Fruit fly (Drosophila melanogaster) whole organism, prepupa: ENCODE data around the gene skd.

Experiments
- CG10669 ChIP-seq: fragments of 200-800 bp; sonication (Bioruptor generic); optimal IDR thresholded peaks from 3 replicates; lab custom pipeline; 2018; ENCODE audit warnings: missing biosample characterization, mild to moderate bottlenecking, missing genetic modification characterization, moderate library complexity
- CG34406 ChIP-seq: fragments of 200-800 bp; sonication (Bioruptor generic); optimal IDR thresholded peaks from 3 replicates; lab custom pipeline; 2016; ENCODE audit warnings: missing biosample characterization, missing genetic modification characterization
- achi ChIP-seq: fragments of 200-800 bp; sonication (Bioruptor generic); optimal IDR thresholded peaks from 3 replicates; lab custom pipeline; 2016; ENCODE audit warnings: missing biosample characterization, missing genetic modification characterization

DNA sequence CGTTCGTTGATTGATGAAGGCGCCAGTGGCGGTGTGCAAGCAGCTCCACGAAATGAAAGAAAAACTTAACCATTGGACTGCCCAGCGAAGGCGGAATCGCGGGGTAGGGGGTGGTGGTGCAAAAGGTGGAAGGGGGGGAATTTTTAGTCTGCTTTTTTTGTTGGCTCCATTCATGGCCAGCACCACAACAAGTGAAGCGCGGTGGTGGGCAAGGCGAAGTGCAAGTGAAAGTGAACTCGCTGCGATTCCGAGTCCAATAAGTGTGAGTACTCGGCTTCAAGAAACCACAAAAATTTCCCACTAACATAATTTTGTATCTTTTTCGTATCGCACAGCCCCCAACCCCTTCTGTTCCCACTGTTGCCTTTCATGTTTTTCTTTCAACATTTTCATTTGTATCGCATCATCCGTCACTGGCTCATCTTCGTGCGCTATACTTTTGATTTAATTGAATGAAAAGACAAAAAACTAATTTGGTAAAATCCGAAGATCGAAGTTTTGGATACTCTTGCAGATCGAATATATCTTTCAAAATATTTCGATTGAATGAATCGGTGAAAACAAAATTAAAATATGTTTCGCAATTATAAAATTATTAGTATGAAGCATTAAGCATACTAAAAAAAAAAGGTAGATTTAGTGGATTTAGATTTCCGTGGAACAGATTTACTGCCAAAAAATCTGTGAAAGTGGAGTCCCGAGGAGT is 27.1 kb upstream of the skd start:
- TF ChIP-seq CG34406 (GFP tag; lab: Kevin White, UChicago) (no peak), achi (GFP tag; lab: Kevin White, UChicago) (no peak), CG10669 (GFP tag; lab: Kevin White, UChicago) (no peak)
